Worm (Caenorhabditis elegans) whole organism, L2 larva: ENCODE measurements around the gene F22E12.3.

Experiments
- C34F6.9 ChIP-seq: fragments of 150-350 bp; optimal IDR thresholded peaks from 2 replicates; lab custom pipeline; 2014; ENCODE audit warnings: missing biosample characterization, missing genetic modification characterization
- F13H6.1 ChIP-seq: sonication (generic microtip); optimal IDR thresholded peaks from 2 replicates; lab custom pipeline; 2016; ENCODE audit warnings: missing genetic modification characterization, missing compliant biosample characterization
- R02D3.7 ChIP-seq: fragments of 150-350 bp; optimal IDR thresholded peaks from 2 replicates; lab custom pipeline; 2014; ENCODE audit warnings: missing biosample characterization, missing genetic modification characterization
- Y55F3AM.14 ChIP-seq: fragments of 200-800 bp; sonication (Bioruptor generic); optimal IDR thresholded peaks from 2 replicates; lab custom pipeline; 2018; ENCODE audit warnings: mild to moderate bottlenecking, missing genetic modification characterization, missing compliant biosample characterization
- alr-1 ChIP-seq: fragments of 150-350 bp; optimal IDR thresholded peaks from 2 replicates; lab custom pipeline; 2014; ENCODE audit warnings: missing biosample characterization, missing genetic modification characterization
- aly-2 ChIP-seq: fragments of 150-350 bp; optimal IDR thresholded peaks from 2 replicates; lab custom pipeline; 2014; ENCODE audit warnings: missing biosample characterization, missing genetic modification characterization
- blmp-1 ChIP-seq: sonication (generic microtip); optimal IDR thresholded peaks from 2 replicates; lab custom pipeline; 2017; ENCODE audit warnings: missing genetic modification characterization, mild to moderate bottlenecking, missing compliant biosample characterization, antibody characterized with exemption, moderate library complexity; ENCODE audit not compliant: insufficient read depth
- ceh-16 ChIP-seq: fragments of 150-350 bp; optimal IDR thresholded peaks from 2 replicates; lab custom pipeline; 2014; ENCODE audit warnings: missing biosample characterization, missing genetic modification characterization
- ceh-82 ChIP-seq: fragments of 150-350 bp; optimal IDR thresholded peaks from 2 replicates; lab custom pipeline; 2014; ENCODE audit warnings: missing biosample characterization, missing genetic modification characterization
- crh-2 ChIP-seq: sonication (generic microtip); optimal IDR thresholded peaks from 2 replicates; lab custom pipeline; 2017; ENCODE audit warnings: missing biosample characterization, missing genetic modification characterization
- dmd-4 ChIP-seq: sonication (generic microtip); optimal IDR thresholded peaks from 2 replicates; lab custom pipeline; 2017; ENCODE audit warnings: missing biosample characterization, missing genetic modification characterization
- elt-1 ChIP-seq: fragments of 150-350 bp; optimal IDR thresholded peaks from 2 replicates; lab custom pipeline; 2014; ENCODE audit warnings: missing biosample characterization, missing genetic modification characterization
- gmeb-1 ChIP-seq: fragments of 150-350 bp; optimal IDR thresholded peaks from 2 replicates; lab custom pipeline; 2014; ENCODE audit warnings: missing biosample characterization, missing genetic modification characterization
- lin-11 ChIP-seq: fragments of 150-350 bp; sonication (generic microtip); optimal IDR thresholded peaks from 2 replicates; lab custom pipeline; 2014; ENCODE audit warnings: missing biosample characterization, missing genetic modification characterization, inconsistent platforms, mixed read lengths
- lin-13 ChIP-seq: fragments of 150-350 bp; optimal IDR thresholded peaks from 2 replicates; lab custom pipeline; 2014; ENCODE audit warnings: missing biosample characterization, missing genetic modification reagents, missing genetic modification characterization
- lin-39 ChIP-seq: fragments of 150-350 bp; optimal IDR thresholded peaks from 2 replicates; lab custom pipeline; 2014; ENCODE audit warnings: missing biosample characterization, missing genetic modification reagents, missing genetic modification characterization
- lsy-2 ChIP-seq, 2 experiments: fragments of 150-350 bp in 1 of 2; sonication (generic microtip) in 1 of 2; optimal IDR thresholded peaks; 2 replicates each; lab custom pipeline; 2014 to 2017; ENCODE audit warnings: missing biosample characterization in 2 of 2, missing genetic modification characterization in 2 of 2
- mab-5 ChIP-seq: fragments of 150-350 bp; optimal IDR thresholded peaks from 2 replicates; lab custom pipeline; 2014; ENCODE audit warnings: missing biosample characterization, missing genetic modification characterization
- mbf-1 ChIP-seq: sonication (generic microtip); optimal IDR thresholded peaks from 2 replicates; lab custom pipeline; 2017; ENCODE audit warnings: missing biosample characterization, missing genetic modification characterization
- mdl-1 ChIP-seq, 2 experiments: fragments of 150-350 bp in 1 of 2; sonication (generic microtip) in 1 of 2; optimal IDR thresholded peaks; 2 replicates each; lab custom pipeline; 2017; ENCODE audit warnings: missing biosample characterization in 2 of 2, missing genetic modification characterization in 2 of 2
- nhr-11 ChIP-seq: fragments of 150-350 bp; optimal IDR thresholded peaks from 2 replicates; lab custom pipeline; 2014; ENCODE audit warnings: missing biosample characterization, missing genetic modification characterization
- nhr-12 ChIP-seq: fragments of 150-350 bp; optimal IDR thresholded peaks from 2 replicates; lab custom pipeline; 2014; ENCODE audit warnings: missing biosample characterization, missing genetic modification characterization
- nhr-129 ChIP-seq: fragments of 150-350 bp; optimal IDR thresholded peaks from 2 replicates; lab custom pipeline; 2014; ENCODE audit warnings: missing biosample characterization, missing genetic modification characterization
- nhr-21 ChIP-seq: fragments of 150-350 bp; optimal IDR thresholded peaks from 2 replicates; lab custom pipeline; 2014; ENCODE audit warnings: missing biosample characterization, missing genetic modification characterization
- nhr-23 ChIP-seq: fragments of 150-350 bp; optimal IDR thresholded peaks from 2 replicates; lab custom pipeline; 2014; ENCODE audit warnings: missing biosample characterization, missing genetic modification reagents, missing genetic modification characterization
- nhr-237 ChIP-seq: fragments of 150-350 bp; optimal IDR thresholded peaks from 2 replicates; lab custom pipeline; 2014; ENCODE audit warnings: missing biosample characterization, missing genetic modification characterization
- nhr-25 ChIP-seq: fragments of 150-350 bp; sonication (generic microtip); optimal IDR thresholded peaks from 3 replicates; lab custom pipeline; 2014; ENCODE audit warnings: missing biosample characterization, missing genetic modification characterization
- peb-1 ChIP-seq: fragments of 150-350 bp; optimal IDR thresholded peaks from 2 replicates; lab custom pipeline; 2014; ENCODE audit warnings: missing biosample characterization, missing genetic modification characterization
- skn-1 ChIP-seq: sonication (generic microtip); optimal IDR thresholded peaks from 2 replicates; lab custom pipeline; 2017; ENCODE audit warnings: missing biosample characterization, missing genetic modification characterization
- sma-3 ChIP-seq: sonication (generic microtip); optimal IDR thresholded peaks from 2 replicates; lab custom pipeline; 2016; ENCODE audit warnings: missing genetic modification reagents, missing genetic modification characterization, missing compliant biosample characterization
- sma-9 ChIP-seq, 2 experiments: fragments of 150-350 bp in 1 of 2; sonication (generic microtip) in 1 of 2; optimal IDR thresholded peaks; 2 replicates each; lab custom pipeline; 2014 to 2016; ENCODE audit warnings: missing genetic modification characterization in 2 of 2, mild to moderate bottlenecking in 1 of 2, missing biosample characterization in 1 of 2, missing compliant biosample characterization in 1 of 2, missing genetic modification reagents in 1 of 2, moderate library complexity in 1 of 2
- unc-39 ChIP-seq: fragments of 150-350 bp; optimal IDR thresholded peaks from 2 replicates; lab custom pipeline; 2014; ENCODE audit warnings: missing biosample characterization, missing genetic modification characterization
- unc-55 ChIP-seq: fragments of 150-350 bp; sonication (generic microtip); optimal IDR thresholded peaks from 3 replicates; lab custom pipeline; 2014; ENCODE audit warnings: missing biosample characterization, missing genetic modification reagents, missing genetic modification characterization
- ztf-1 ChIP-seq: fragments of 200-800 bp; sonication (Bioruptor generic); conservative IDR thresholded peaks from 2 replicates; pipeline ENCODE4 v1.3.6; 2022; ENCODE audit warnings: missing genetic modification characterization, missing compliant biosample characterization
- ztf-11 ChIP-seq: sonication (generic microtip); optimal IDR thresholded peaks from 2 replicates; lab custom pipeline; 2017; ENCODE audit warnings: missing biosample characterization, missing genetic modification characterization
- ztf-4 ChIP-seq: fragments of 150-350 bp; optimal IDR thresholded peaks from 2 replicates; lab custom pipeline; 2014; ENCODE audit warnings: missing biosample characterization, missing genetic modification characterization

Gene F22E12.3

ce11 chrV:10475421-10475820 lies 12.2 kb upstream of the F22E12.3 start:
- no peak for TF ChIP-seq gmeb-1 (tag; lab: Kevin White, UChicago)
- TF ChIP-seq F13H6.1 (tag; lab: Kevin White, UChicago): no peak
- TF ChIP-seq Y55F3AM.14 (GFP tag; lab: Kevin White, UChicago): no peak
- no peak for TF ChIP-seq mbf-1
- TF ChIP-seq peb-1 (tag; lab: Kevin White, UChicago): no peak
- no peak for TF ChIP-seq R02D3.7 (tag; lab: Kevin White, UChicago)
- no peak for TF ChIP-seq dmd-4 (tag; lab: Kevin White, UChicago)
- TF ChIP-seq unc-55: no peak
- no peak for TF ChIP-seq sma-9 (GFP tag; optimal IDR thresholded peaks at IDR 0.05; lab: Kevin White, UChicago)
- TF ChIP-seq sma-9 (tag; optimal IDR thresholded peaks at IDR 0.05; lab: Kevin White, UChicago): no peak
- no peak for TF ChIP-seq blmp-1 (tag; lab: Kevin White, UChicago)
- no peak for TF ChIP-seq nhr-12
- no peak for TF ChIP-seq ztf-11 (tag; lab: Kevin White, UChicago)
- TF ChIP-seq elt-1 (tag; lab: Kevin White, UChicago): no peak
- no peak for TF ChIP-seq lin-13 (GFP tag; lab: Kevin White, UChicago)
- no peak for TF ChIP-seq ztf-1 (GFP tag; lab: Robert Waterston, UW)
- TF ChIP-seq lsy-2 (tag; optimal IDR thresholded peaks at IDR 0.05; lab: Kevin White, UChicago): no peak
- TF ChIP-seq C34F6.9: no peak

- TF ChIP-seq ceh-82 (no peak), peb-1 (tag; lab: Kevin White, UChicago) (no peak), ceh-16 (tag; lab: Kevin White, UChicago) (no peak), crh-2 (tag; lab: Kevin White, UChicago) (no peak), nhr-23 (no peak), elt-1 (tag; lab: Kevin White, UChicago) (no peak), sma-3 (no peak), mbf-1 (no peak), unc-39 (tag; lab: Kevin White, UChicago) (no peak), lin-39 (tag; lab: Kevin White, UChicago) (no peak), nhr-25 (tag; lab: Kevin White, UChicago) (no peak), mab-5 (no peak), skn-1 (no peak), mdl-1 (tag; optimal IDR thresholded peaks at IDR 0.05; lab: Kevin White, UChicago) (no peak), nhr-12 (no peak)
Measured at ce11 chrV:10474040-10474439, 10.9 kb upstream of the F22E12.3 start.

- TF ChIP-seq alr-1 (no peak), sma-9 (GFP tag; optimal IDR thresholded peaks at IDR 0.05; lab: Kevin White, UChicago) (peak; percentile 36), sma-9 (tag; optimal IDR thresholded peaks at IDR 0.05; lab: Kevin White, UChicago) (no peak), ztf-4 (no peak), C34F6.9 (no peak), aly-2 (tag; lab: Kevin White, UChicago) (no peak), Y55F3AM.14 (GFP tag; lab: Kevin White, UChicago) (peak; percentile 21), sma-3 (no peak), gmeb-1 (tag; lab: Kevin White, UChicago) (no peak), nhr-11 (tag; lab: Kevin White, UChicago) (no peak), mab-5 (no peak), lin-11 (tag; lab: Kevin White, UChicago) (no peak), nhr-129 (tag; lab: Kevin White, UChicago) (no peak), skn-1 (no peak), ztf-11 (tag; lab: Kevin White, UChicago) (no peak), nhr-237 (tag; lab: Kevin White, UChicago) (no peak), nhr-21 (peak; percentile 43)
Measured at ce11 chrV:10472901-10473774, 10.0 kb upstream of the F22E12.3 start.

ce11 chrV:10471007-10471406 lies 7.8 kb upstream of the F22E12.3 start:
- TF ChIP-seq mab-5 (no peak), nhr-129 (tag; lab: Kevin White, UChicago) (peak; percentile 27)
